Fruit fly (Drosophila melanogaster) S2 (cell line): Measurements from ENCODE around the gene CG45075.

Source experiments
- CG8478 ChIP-seq: fragments of >200 bp; optimal IDR thresholded peaks from 2 replicates; lab custom pipeline; 2018
- CTCF ChIP-seq, 2 experiments: fragments of >200 bp; optimal IDR thresholded peaks; 2 replicates each; lab custom pipeline; 2018

- TF ChIP-seq CG8478 (lab: Kevin White, UChicago) (no peak), CTCF (optimal IDR thresholded peaks at IDR 0.05; lab: Kevin White, UChicago) (no peak)
These were observed 10.9 kb upstream of the CG45075 start for dm6 chr2L:6080329-6080728.
